Fruit fly (Drosophila melanogaster) whole organism, pupa: ENCODE data around the gene CG6576.

Source experiments
- CG10348 ChIP-seq: fragments of 200-800 bp; sonication (Bioruptor generic); IDR thresholded peaks from 2 replicates; pipeline ENCODE4 v1.3.6; 2022; ENCODE audit warnings: missing biosample characterization, missing genetic modification characterization
- CG14655 ChIP-seq: fragments of 200-800 bp; sonication (Bioruptor generic); optimal IDR thresholded peaks from 3 replicates; lab custom pipeline; 2017; ENCODE audit warnings: mild to moderate bottlenecking, missing biosample characterization, missing genetic modification reagents, missing genetic modification characterization
- CG32121 ChIP-seq: fragments of 200-800 bp; sonication (Bioruptor generic); IDR thresholded peaks from 2 replicates; pipeline ENCODE4 v1.3.6; 2022; ENCODE audit warnings: missing biosample characterization, missing genetic modification characterization
- CG34367 ChIP-seq: fragments of 200-800 bp; sonication (Bioruptor generic); optimal IDR thresholded peaks from 2 replicates; lab custom pipeline; 2018; ENCODE audit warnings: missing biosample characterization, mild to moderate bottlenecking, missing genetic modification characterization
- D1 ChIP-seq: fragments of 200-800 bp; sonication (Bioruptor generic); optimal IDR thresholded peaks from 2 replicates; lab custom pipeline; 2018; ENCODE audit warnings: missing biosample characterization, mild to moderate bottlenecking, missing genetic modification characterization, moderate library complexity
- Snoo ChIP-seq: fragments of 200-800 bp; sonication (Bioruptor generic); optimal IDR thresholded peaks from 3 replicates; lab custom pipeline; 2017; ENCODE audit warnings: missing biosample characterization, mild to moderate bottlenecking, missing genetic modification characterization, inconsistent platforms
- fd96Ca ChIP-seq: fragments of 200-800 bp; sonication (Bioruptor generic); IDR thresholded peaks from 3 replicates; pipeline ENCODE4 v1.3.6; 2022; ENCODE audit warnings: missing biosample characterization, missing genetic modification characterization

DNA sequence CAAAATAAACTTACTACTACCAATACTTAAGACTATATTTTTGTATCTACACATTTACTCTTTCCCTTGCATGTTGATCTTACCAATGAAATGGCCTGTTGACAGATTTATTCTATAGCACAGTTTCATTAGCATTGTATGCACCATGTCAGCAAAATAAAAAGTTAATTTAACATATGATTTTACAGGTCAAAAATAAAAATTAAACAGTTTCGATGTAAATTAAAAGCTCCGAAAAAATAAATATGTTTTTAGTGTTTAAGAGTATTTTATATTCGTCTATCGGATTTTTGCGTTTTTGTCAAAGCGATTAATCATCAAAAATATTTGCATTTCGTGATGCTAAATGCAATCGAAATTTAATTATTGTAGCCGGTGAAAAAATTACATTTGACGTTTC, 7.5 kb upstream of the CG6576 start:
- TF ChIP-seq CG14655 (GFP tag; lab: Kevin White, UChicago) = no peak
- TF ChIP-seq D1 (tag; lab: Kevin White, UChicago) = no peak
- TF ChIP-seq CG34367 (tag; lab: Kevin White, UChicago) = no peak
- no peak for TF ChIP-seq fd96Ca (GFP tag; lab: Robert Waterston, UW)
- TF ChIP-seq CG32121 (GFP tag; lab: Robert Waterston, UW) = no peak
- no peak for TF ChIP-seq CG10348 (GFP tag; lab: Robert Waterston, UW)
- no peak for TF ChIP-seq Snoo (tag; lab: Kevin White, UChicago)
